Fruit fly (Drosophila melanogaster) whole organism, adult: ENCODE data around the gene CG31528.

Source experiments
- CG14711 ChIP-seq: fragments of 200-800 bp; sonication (Bioruptor generic); optimal IDR thresholded peaks from 2 replicates; lab custom pipeline; 2018; ENCODE audit warnings: missing biosample characterization, mild to moderate bottlenecking, missing genetic modification characterization, moderate library complexity
- CG5204 ChIP-seq: fragments of 200-800 bp; sonication (Bioruptor generic); optimal IDR thresholded peaks from 2 replicates; lab custom pipeline; 2016; ENCODE audit warnings: missing biosample characterization, missing genetic modification characterization
- CG7045 ChIP-seq: fragments of 200-800 bp; sonication (Bioruptor generic); optimal IDR thresholded peaks from 2 replicates; lab custom pipeline; 2017; ENCODE audit warnings: missing biosample characterization, mild to moderate bottlenecking, missing genetic modification characterization
- Clk ChIP-seq: fragments of 200-800 bp; sonication (Bioruptor generic); optimal IDR thresholded peaks from 2 replicates; lab custom pipeline; 2017; ENCODE audit warnings: missing biosample characterization, missing genetic modification characterization
- Mnt ChIP-seq: fragments of 200-800 bp; sonication (Bioruptor generic); optimal IDR thresholded peaks from 2 replicates; lab custom pipeline; 2016; ENCODE audit warnings: missing biosample characterization, mild to moderate bottlenecking, missing genetic modification characterization
- bab1 ChIP-seq: fragments of 200-800 bp; sonication (Bioruptor generic); optimal IDR thresholded peaks from 3 replicates; lab custom pipeline; 2019; ENCODE audit warnings: missing biosample characterization, mild to moderate bottlenecking, missing genetic modification characterization, moderate library complexity
- cic ChIP-seq: fragments of 200-800 bp; sonication (Bioruptor generic); optimal IDR thresholded peaks from 2 replicates; lab custom pipeline; 2017; ENCODE audit warnings: missing biosample characterization, mild to moderate bottlenecking, missing genetic modification characterization, moderate library complexity
- cnc ChIP-seq, 2 experiments: fragments of >200 bp; optimal IDR thresholded peaks; 2 replicates each; lab custom pipeline; 2017

DNA sequence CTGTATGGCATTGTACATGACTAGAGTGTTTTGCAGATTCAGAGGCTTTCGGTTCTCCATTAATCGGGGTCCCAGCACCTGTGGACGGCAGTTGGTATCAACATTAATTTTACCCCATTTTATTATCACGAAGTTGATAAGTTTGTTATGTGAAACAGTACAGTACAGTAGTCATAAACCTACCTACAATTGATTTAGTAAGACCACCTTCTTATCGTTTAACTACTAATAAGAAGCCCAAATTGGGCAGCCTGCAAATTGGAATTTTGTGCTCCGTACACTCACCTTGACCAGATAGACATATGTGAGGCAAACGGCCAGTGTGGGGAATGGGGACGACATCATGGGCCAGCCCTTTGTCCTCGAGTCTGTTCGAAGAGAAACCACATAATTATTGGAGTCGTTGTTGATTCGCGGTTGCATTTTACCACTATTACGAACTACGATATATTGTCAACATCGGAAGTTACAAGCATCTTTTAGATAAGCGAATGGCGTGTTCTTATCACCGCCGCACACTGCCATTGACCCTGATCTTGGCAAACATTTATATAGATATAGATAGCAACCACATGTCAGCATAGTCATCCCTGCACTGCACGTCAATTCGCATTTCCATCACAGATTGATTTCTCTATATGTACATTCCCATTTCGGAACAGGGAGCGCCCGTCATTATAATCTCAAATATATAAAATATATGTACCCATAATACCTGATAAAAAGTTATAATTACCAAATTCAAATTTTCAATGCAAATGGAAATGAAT is 30.4 kb downstream of the CG31528 start:
- TF ChIP-seq bab1 (no peak), CG14711 (no peak), CG7045 (no peak), cnc (optimal IDR thresholded peaks at IDR 0.05; lab: Kevin White, UChicago) (no peak), Mnt (no peak), CG5204 (GFP tag; lab: Kevin White, UChicago) (no peak), cic (GFP tag; lab: Kevin White, UChicago) (no peak), Clk (GFP tag; lab: Kevin White, UChicago) (no peak)
